Fruit fly (Drosophila melanogaster): ENCODE results near the gene Psf2.

- no peak for TF ChIP-seq CG6854 (GFP tag; optimal IDR thresholded peaks at IDR 0.05)
- no peak for TF ChIP-seq spab (GFP tag; optimal IDR thresholded peaks at IDR 0.05)
- no peak for TF ChIP-seq CG6163 (GFP tag; IDR thresholded peaks at IDR 0.05)
- no peak for TF ChIP-seq eg (GFP tag; IDR thresholded peaks at IDR 0.05)
- no peak for TF ChIP-seq CG9139 (GFP tag; optimal IDR thresholded peaks at IDR 0.05)
- no peak for TF ChIP-seq esn (GFP tag; optimal IDR thresholded peaks at IDR 0.05)
- TF ChIP-seq CG8119 (GFP tag; IDR thresholded peaks at IDR 0.05), result no peak
- TF ChIP-seq CG3032 (tag; optimal IDR thresholded peaks at IDR 0.05), result no peak
- no peak for TF ChIP-seq Hr38 (GFP tag; optimal IDR thresholded peaks at IDR 0.05)
- no peak for TF ChIP-seq CG6808 (GFP tag; optimal IDR thresholded peaks at IDR 0.05)
- no peak for TF ChIP-seq CG11294 (GFP tag; IDR thresholded peaks at IDR 0.05)
- TF ChIP-seq Lpt (GFP tag; optimal IDR thresholded peaks at IDR 0.05), result no peak
- no peak for TF ChIP-seq cyc (GFP tag; optimal IDR thresholded peaks at IDR 0.05)
Measured at dm6 chr2L:4382522-4382921, 4.6 kb downstream of the Psf2 start, which contains the start of gene CG17612.
